Fruit fly (Drosophila melanogaster) whole organism, wandering third instar larva: ENCODE results near the gene pinta.

ENCODE experiments used
- Abd-B ChIP-seq: fragments of >200 bp; optimal IDR thresholded peaks from 2 replicates; lab custom pipeline; 2017; ENCODE audit warnings: missing biosample characterization, missing genetic modification characterization
- CG32264 ChIP-seq: fragments of 200-800 bp; sonication (Bioruptor generic); optimal IDR thresholded peaks from 2 replicates; lab custom pipeline; 2016; ENCODE audit warnings: missing biosample characterization, missing genetic modification characterization
- N ChIP-seq: fragments of >200 bp; optimal IDR thresholded peaks from 2 replicates; lab custom pipeline; 2018; ENCODE audit warnings: missing biosample characterization, missing external identifiers, missing genetic modification characterization
- OdsH ChIP-seq: fragments of 200-800 bp; sonication (Bioruptor generic); optimal IDR thresholded peaks from 2 replicates; lab custom pipeline; 2016; ENCODE audit warnings: missing biosample characterization, mild to moderate bottlenecking, missing genetic modification characterization
- Sp1 ChIP-seq: fragments of 200-800 bp; sonication (Bioruptor generic); optimal IDR thresholded peaks from 3 replicates; lab custom pipeline; 2019; ENCODE audit warnings: missing biosample characterization, mild to moderate bottlenecking, missing genetic modification characterization, moderate library complexity
- dl ChIP-seq, 2 experiments: fragments of 175-275, 200-275 bp in 1 of 2; fragments of 200-275 bp in 1 of 2; sonication (Bioruptor generic); optimal IDR thresholded peaks; lab custom pipeline; 2018; ENCODE audit warnings: mild to moderate bottlenecking in 2 of 2, missing biosample characterization in 2 of 2, missing genetic modification characterization in 2 of 2, moderate library complexity in 2 of 2; ENCODE audit not compliant: partially characterized antibody in 2 of 2, insufficient read depth in 1 of 2
- h ChIP-seq: fragments of 200-800 bp; sonication (Bioruptor generic); optimal IDR thresholded peaks from 3 replicates; lab custom pipeline; 2016; ENCODE audit warnings: missing biosample characterization, mild to moderate bottlenecking, missing genetic modification characterization
- jim ChIP-seq: fragments of 175-275, 200-325 bp; sonication (Bioruptor generic); optimal IDR thresholded peaks from 2 replicates; lab custom pipeline; 2016; ENCODE audit warnings: missing biosample characterization, mild to moderate bottlenecking, missing genetic modification characterization
- lola ChIP-seq: fragments of >200 bp; optimal IDR thresholded peaks from 2 replicates; lab custom pipeline; 2017; ENCODE audit warnings: missing biosample characterization, missing genetic modification characterization
- psq ChIP-seq: fragments of 200-800 bp; sonication (Bioruptor generic); optimal IDR thresholded peaks from 3 replicates; lab custom pipeline; 2017; ENCODE audit warnings: missing biosample characterization, mild to moderate bottlenecking, missing genetic modification characterization, moderate library complexity
- tai ChIP-seq: sonication (Bioruptor generic); optimal IDR thresholded peaks from 2 replicates; lab custom pipeline; 2016; ENCODE audit warnings: missing biosample characterization, missing genetic modification characterization
- usp ChIP-seq: fragments of >200 bp; optimal IDR thresholded peaks from 2 replicates; lab custom pipeline; 2017; ENCODE audit warnings: missing biosample characterization, missing genetic modification characterization

- no peak for TF ChIP-seq dl (GFP tag; optimal IDR thresholded peaks at IDR 0.05; lab: Kevin White, UChicago; ENCODE audit: insufficient read depth in 1 of 2, partially characterized antibody in 2 of 2)
- TF ChIP-seq Sp1 (GFP tag; lab: Kevin White, UChicago): no peak
- TF ChIP-seq CG32264: no peak
- no peak for TF ChIP-seq lola (GFP tag; lab: Kevin White, UChicago)
- TF ChIP-seq Abd-B (GFP tag; lab: Kevin White, UChicago): no peak
- TF ChIP-seq OdsH (GFP tag; lab: Kevin White, UChicago): no peak
- no peak for TF ChIP-seq tai (GFP tag; lab: Kevin White, UChicago)
- TF ChIP-seq N (GFP tag; lab: Kevin White, UChicago): no peak
- TF ChIP-seq usp (GFP tag; lab: Kevin White, UChicago): no peak
- TF ChIP-seq h: no peak
- TF ChIP-seq jim: no peak
- TF ChIP-seq psq (GFP tag; lab: Kevin White, UChicago): no peak
These were observed at the start of gene pinta for dm6 chr3R:22424602-22425190.
